Worm (Caenorhabditis elegans) whole organism, mixed stage, embryonic: ENCODE data around the gene mrpl-53.

Source experiments
- M03D4.4 ChIP-seq: sonication (generic microtip); optimal IDR thresholded peaks from 2 replicates; lab custom pipeline; 2017; ENCODE audit warnings: mild to moderate bottlenecking, missing genetic modification characterization, missing compliant biosample characterization
- bed-3 ChIP-seq: fragments of 200-800 bp; sonication (Bioruptor generic); optimal IDR thresholded peaks from 3 replicates; lab custom pipeline; 2018; ENCODE audit warnings: mild to moderate bottlenecking, missing genetic modification characterization, moderate library complexity, missing compliant biosample characterization
- blmp-1 ChIP-seq: fragments of 150-350 bp; optimal IDR thresholded peaks from 2 replicates; lab custom pipeline; 2014; ENCODE audit warnings: missing biosample characterization, missing genetic modification characterization
- ceh-39 ChIP-seq: fragments of 150-350 bp; optimal IDR thresholded peaks from 2 replicates; lab custom pipeline; 2014; ENCODE audit warnings: missing biosample characterization, missing genetic modification characterization
- ceh-43 ChIP-seq: fragments of 200-800 bp; sonication (Bioruptor generic); optimal IDR thresholded peaks from 2 replicates; lab custom pipeline; 2018; ENCODE audit warnings: mild to moderate bottlenecking, missing genetic modification characterization, moderate library complexity, missing compliant biosample characterization
- ceh-83 ChIP-seq: fragments of 200-800 bp; sonication (Bioruptor generic); optimal IDR thresholded peaks from 2 replicates; lab custom pipeline; 2018; ENCODE audit warnings: mild to moderate bottlenecking, missing genetic modification characterization, missing compliant biosample characterization
- ces-1 ChIP-seq: fragments of 150-350 bp; optimal IDR thresholded peaks from 2 replicates; lab custom pipeline; 2014; ENCODE audit warnings: missing biosample characterization, missing genetic modification reagents, missing genetic modification characterization
- cnd-1 ChIP-seq: fragments of 200-800 bp; sonication (Bioruptor generic); optimal IDR thresholded peaks from 2 replicates; lab custom pipeline; 2018; ENCODE audit warnings: mild to moderate bottlenecking, missing genetic modification characterization, missing compliant biosample characterization
- drap-1 ChIP-seq: fragments of 200-800 bp; sonication (Bioruptor generic); optimal IDR thresholded peaks from 3 replicates; lab custom pipeline; 2018; ENCODE audit warnings: mild to moderate bottlenecking, missing genetic modification characterization, missing compliant biosample characterization
- elt-1 ChIP-seq: sonication (generic microtip); optimal IDR thresholded peaks from 2 replicates; lab custom pipeline; 2017; ENCODE audit warnings: missing genetic modification characterization, mild to moderate bottlenecking, missing compliant biosample characterization, antibody characterized with exemption, moderate library complexity, borderline replicate concordance; ENCODE audit not compliant: insufficient read depth
- elt-3 ChIP-seq: fragments of 150-350 bp; optimal IDR thresholded peaks from 2 replicates; lab custom pipeline; 2014; ENCODE audit warnings: missing biosample characterization, missing genetic modification characterization
- flh-1 ChIP-seq: fragments of 200-800 bp; sonication (Bioruptor generic); optimal IDR thresholded peaks from 2 replicates; lab custom pipeline; 2018; ENCODE audit warnings: mild to moderate bottlenecking, missing genetic modification characterization, moderate library complexity, missing compliant biosample characterization
- ham-2 ChIP-seq: fragments of 200-800 bp; sonication (Bioruptor generic); optimal IDR thresholded peaks from 2 replicates; lab custom pipeline; 2018; ENCODE audit warnings: mild to moderate bottlenecking, missing genetic modification characterization, missing compliant biosample characterization
- hlh-1 ChIP-seq: fragments of 150-350 bp; optimal IDR thresholded peaks from 2 replicates; lab custom pipeline; 2014; ENCODE audit warnings: missing biosample characterization, missing genetic modification reagents, missing genetic modification characterization
- lin-13 ChIP-seq: fragments of 150-350 bp; optimal IDR thresholded peaks from 2 replicates; lab custom pipeline; 2014; ENCODE audit warnings: missing biosample characterization, missing genetic modification characterization
- lsy-2 ChIP-seq: fragments of 150-350 bp; optimal IDR thresholded peaks from 2 replicates; lab custom pipeline; 2014; ENCODE audit warnings: missing biosample characterization, missing genetic modification characterization
- mab-5 ChIP-seq: fragments of 150-350 bp; optimal IDR thresholded peaks from 2 replicates; lab custom pipeline; 2014; ENCODE audit warnings: missing biosample characterization, missing genetic modification characterization
- mep-1 ChIP-seq: fragments of 150-350 bp; optimal IDR thresholded peaks from 2 replicates; lab custom pipeline; 2017; ENCODE audit warnings: missing biosample characterization, missing genetic modification reagents, missing genetic modification characterization, inconsistent platforms
- mls-2 ChIP-seq: sonication (generic microtip); optimal IDR thresholded peaks from 2 replicates; lab custom pipeline; 2016; ENCODE audit warnings: mild to moderate bottlenecking, missing genetic modification characterization, moderate library complexity, missing compliant biosample characterization
- nhr-2 ChIP-seq: fragments of 150-350 bp; optimal IDR thresholded peaks from 2 replicates; lab custom pipeline; 2014; ENCODE audit warnings: missing biosample characterization, missing genetic modification characterization
- nhr-237 ChIP-seq: fragments of 150-350 bp; optimal IDR thresholded peaks from 2 replicates; lab custom pipeline; 2014; ENCODE audit warnings: missing biosample characterization, missing genetic modification characterization
- nhr-28 ChIP-seq: fragments of 150-350 bp; optimal IDR thresholded peaks from 2 replicates; lab custom pipeline; 2014; ENCODE audit warnings: missing biosample characterization, missing genetic modification characterization
- nhr-76 ChIP-seq: sonication (generic microtip); optimal IDR thresholded peaks from 2 replicates; lab custom pipeline; 2017; ENCODE audit warnings: missing biosample characterization, missing genetic modification characterization
- pha-4 ChIP-seq: fragments of 150-350 bp; optimal IDR thresholded peaks from 2 replicates; lab custom pipeline; 2018; ENCODE audit warnings: missing biosample characterization, missing genetic modification reagents, missing genetic modification characterization
- snpc-4 ChIP-seq: fragments of 150-350 bp; optimal IDR thresholded peaks from 2 replicates; lab custom pipeline; 2014; ENCODE audit warnings: missing biosample characterization, missing genetic modification characterization
- sptf-1 ChIP-seq: sonication (generic microtip); optimal IDR thresholded peaks from 2 replicates; lab custom pipeline; 2017; ENCODE audit warnings: mild to moderate bottlenecking, missing genetic modification characterization, moderate library complexity, missing compliant biosample characterization
- tbx-8 ChIP-seq: fragments of 200-800 bp; sonication (Bioruptor generic); optimal IDR thresholded peaks from 2 replicates; lab custom pipeline; 2018; ENCODE audit warnings: mild to moderate bottlenecking, missing genetic modification characterization, moderate library complexity, missing compliant biosample characterization
- unc-120 ChIP-seq: sonication (generic microtip); optimal IDR thresholded peaks from 2 replicates; lab custom pipeline; 2017; ENCODE audit warnings: missing genetic modification characterization, missing compliant biosample characterization; ENCODE audit not compliant: poor library complexity, severe bottlenecking
- unc-39 ChIP-seq: fragments of 150-350 bp; optimal IDR thresholded peaks from 2 replicates; lab custom pipeline; 2014; ENCODE audit warnings: missing biosample characterization, missing genetic modification characterization
- unc-62 ChIP-seq: fragments of 150-350 bp; optimal IDR thresholded peaks from 2 replicates; lab custom pipeline; 2014; ENCODE audit warnings: missing biosample characterization, missing genetic modification reagents, missing genetic modification characterization
- zip-8 ChIP-seq: fragments of 150-350 bp; optimal IDR thresholded peaks from 2 replicates; lab custom pipeline; 2014; ENCODE audit warnings: missing biosample characterization, missing genetic modification characterization
- ztf-11 ChIP-seq: fragments of 150-350 bp; optimal IDR thresholded peaks from 2 replicates; lab custom pipeline; 2014; ENCODE audit warnings: missing biosample characterization, missing genetic modification characterization

Gene mrpl-53

ce11 chrII:9556582-9556981 lies 40.8 kb upstream of the mrpl-53 start:
- TF ChIP-seq unc-120 (tag; lab: Kevin White, UChicago) (no peak), flh-1 (GFP tag; lab: Kevin White, UChicago) (no peak), drap-1 (GFP tag; lab: Kevin White, UChicago) (no peak), unc-39 (no peak), elt-1 (tag; lab: Kevin White, UChicago) (no peak), nhr-2 (tag; lab: Kevin White, UChicago) (no peak), snpc-4 (tag; lab: Kevin White, UChicago) (no peak), ces-1 (GFP tag; lab: Kevin White, UChicago) (no peak), nhr-28 (tag; lab: Kevin White, UChicago) (no peak), lin-13 (tag; lab: Kevin White, UChicago) (no peak), cnd-1 (no peak), bed-3 (no peak), sptf-1 (tag; lab: Kevin White, UChicago) (no peak), blmp-1 (tag; lab: Kevin White, UChicago) (no peak), ceh-83 (GFP tag; lab: Kevin White, UChicago) (no peak), tbx-8 (GFP tag; lab: Kevin White, UChicago) (no peak), zip-8 (no peak), ceh-43 (no peak), nhr-237 (no peak), mls-2 (tag; lab: Kevin White, UChicago) (no peak)

ce11 chrII:9557437-9558150 lies 39.8 kb upstream of the mrpl-53 start, which contains the start of gene zfp-2:
Gene zfp-2, plus strand, starts transcription at chrII:9557650.
- TF ChIP-seq snpc-4 (tag; lab: Kevin White, UChicago) (no peak), nhr-28 (tag; lab: Kevin White, UChicago) (no peak), unc-39 (no peak), cnd-1 (no peak), unc-120 (tag; lab: Kevin White, UChicago) (no peak), ces-1 (GFP tag; lab: Kevin White, UChicago) (peak; percentile 82), mep-1 (tag; lab: Kevin White, UChicago) (no peak), ceh-43 (no peak), sptf-1 (tag; lab: Kevin White, UChicago) (no peak), lsy-2 (tag; lab: Kevin White, UChicago) (peak; percentile 8), ceh-39 (no peak), pha-4 (no peak), bed-3 (no peak), M03D4.4 (tag; lab: Kevin White, UChicago) (no peak)

- TF ChIP-seq sptf-1 (tag; lab: Kevin White, UChicago): no peak
- TF ChIP-seq flh-1 (GFP tag; lab: Kevin White, UChicago): no peak
- TF ChIP-seq nhr-237: no peak
- no peak for TF ChIP-seq ceh-83 (GFP tag; lab: Kevin White, UChicago)
- no peak for TF ChIP-seq M03D4.4 (tag; lab: Kevin White, UChicago)
- no peak for TF ChIP-seq zip-8
- no peak for TF ChIP-seq hlh-1
- TF ChIP-seq ham-2 (GFP tag; lab: Kevin White, UChicago): no peak
- no peak for TF ChIP-seq pha-4
- no peak for TF ChIP-seq nhr-2 (tag; lab: Kevin White, UChicago)
- no peak for TF ChIP-seq mep-1 (tag; lab: Kevin White, UChicago)
- TF ChIP-seq ztf-11 (tag; lab: Kevin White, UChicago): no peak
- TF ChIP-seq nhr-28 (tag; lab: Kevin White, UChicago): no peak
- no peak for TF ChIP-seq mls-2 (tag; lab: Kevin White, UChicago)
- no peak for TF ChIP-seq mab-5 (tag; lab: Kevin White, UChicago)
- no peak for TF ChIP-seq unc-39
These were observed 38.5 kb upstream of the mrpl-53 start for ce11 chrII:9558906-9559305.

- no peak for TF ChIP-seq bed-3
- TF ChIP-seq blmp-1 (tag; lab: Kevin White, UChicago): no peak
- no peak for TF ChIP-seq nhr-76 (tag; lab: Kevin White, UChicago)
- no peak for TF ChIP-seq sptf-1 (tag; lab: Kevin White, UChicago)
- TF ChIP-seq M03D4.4 (tag; lab: Kevin White, UChicago): no peak
- no peak for TF ChIP-seq ceh-43
- no peak for TF ChIP-seq unc-39
- TF ChIP-seq elt-3 (tag; lab: Kevin White, UChicago): no peak
- TF ChIP-seq unc-62 (GFP tag; lab: Kevin White, UChicago): no peak
- TF ChIP-seq unc-120 (tag; lab: Kevin White, UChicago): no peak
- no peak for TF ChIP-seq ceh-39
- no peak for TF ChIP-seq mab-5 (tag; lab: Kevin White, UChicago)
- TF ChIP-seq nhr-2 (tag; lab: Kevin White, UChicago): no peak
- TF ChIP-seq cnd-1: no peak
- TF ChIP-seq ham-2 (GFP tag; lab: Kevin White, UChicago): no peak
These were observed 37.5 kb upstream of the mrpl-53 start, which contains the start of gene F35H8.4 for ce11 chrII:9559929-9560328. Gene F35H8.4, minus strand, starts transcription at chrII:9560029.
